Fruit fly (Drosophila melanogaster): ENCODE measurements around the gene CG11839.

- no peak for TF ChIP-seq Ets98B (GFP tag; IDR thresholded peaks at IDR 0.05)
- TF ChIP-seq D1 (tag; optimal IDR thresholded peaks at IDR 0.05), result no peak
- no peak for TF ChIP-seq Snoo (tag; optimal IDR thresholded peaks at IDR 0.05)
- no peak for TF ChIP-seq CG12605 (GFP tag; IDR thresholded peaks at IDR 0.05)
- TF ChIP-seq CG32121 (GFP tag; IDR thresholded peaks at IDR 0.05), result peak; percentile 46; the same call in 1 of the 2 replicates
- no peak for TF ChIP-seq CG14655 (GFP tag; optimal IDR thresholded peaks at IDR 0.05)
- TF ChIP-seq CG13204 (GFP tag; optimal IDR thresholded peaks at IDR 0.05), result no peak
- TF ChIP-seq CG34367 (tag; optimal IDR thresholded peaks at IDR 0.05), result no peak
These were observed 10.7 kb downstream of the CG11839 start for dm6 chr3R:25080446-25080845.
